Fruit fly (Drosophila melanogaster): ENCODE measurements around the gene CG2926.

The CG2926 gene

DNA sequence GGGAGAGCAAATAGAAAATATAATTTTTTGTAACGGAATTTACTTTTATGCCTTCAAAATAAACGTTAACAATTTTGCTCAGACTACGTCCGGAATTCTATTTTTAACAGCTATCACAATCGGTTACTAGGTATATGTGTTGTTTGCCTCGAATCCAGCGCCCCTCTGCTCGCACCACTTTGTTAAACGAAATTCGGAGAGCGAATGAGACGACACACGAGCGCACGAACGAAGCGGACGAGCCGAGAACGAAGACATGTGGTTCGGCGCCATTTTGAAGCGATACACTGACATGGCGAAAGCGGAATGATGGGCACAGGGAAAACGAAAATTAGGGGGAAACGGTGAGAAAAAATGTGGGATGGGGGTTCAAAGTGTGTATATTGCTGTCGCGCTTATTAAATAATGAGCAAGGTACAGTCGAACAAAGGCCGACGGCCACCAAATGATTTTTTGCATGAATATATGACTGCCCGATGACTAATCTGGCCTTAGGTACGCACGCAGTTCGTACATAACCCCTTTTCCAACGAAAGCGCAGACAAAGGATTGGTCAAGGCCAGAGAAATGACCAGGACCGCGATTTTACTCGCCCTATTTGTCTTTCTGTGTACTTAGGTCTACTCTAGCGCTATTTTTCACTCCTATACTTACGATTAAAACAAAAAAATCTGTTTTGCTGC lies 12.3 kb upstream of the CG2926 start (continued):
- TF ChIP-seq Doc2 (GFP tag; IDR thresholded peaks at IDR 0.05), result no peak
- no peak for TF ChIP-seq Atf-2 (GFP tag; optimal IDR thresholded peaks at IDR 0.05)
- TF ChIP-seq Med (GFP tag), result peak; percentile 84
- no peak for TF ChIP-seq Dll (GFP tag; IDR thresholded peaks at IDR 0.05; ENCODE audit: partially characterized antibody)
- peak; percentile 77 for TF ChIP-seq CG13894 (tag; optimal IDR thresholded peaks at IDR 0.05)
- TF ChIP-seq H2.0 (GFP tag; IDR thresholded peaks at IDR 0.05), result no peak
- no peak for TF ChIP-seq hth (optimal IDR thresholded peaks at IDR 0.05)
- peak; percentile 11 to 23 for TF ChIP-seq bsh (GFP tag; optimal IDR thresholded peaks at IDR 0.05)
- TF ChIP-seq CG14965 (GFP tag; optimal IDR thresholded peaks at IDR 0.05; ENCODE audit: borderline replicate concordance), result no peak
- TF ChIP-seq CG1792 (GFP tag; optimal IDR thresholded peaks at IDR 0.05), result no peak
- TF ChIP-seq CG3995 (GFP tag; optimal IDR thresholded peaks at IDR 0.05), result no peak
- TF ChIP-seq Opbp (GFP tag; IDR thresholded peaks at IDR 0.05; ENCODE audit: partially characterized antibody), result no peak
- no peak for TF ChIP-seq CG12104 (GFP tag; optimal IDR thresholded peaks at IDR 0.05)
- TF ChIP-seq sens (GFP tag), result peak; percentile 71
- no peak for TF ChIP-seq CG1024 (GFP tag; IDR thresholded peaks at IDR 0.05)
- TF ChIP-seq HmgZ (tag; optimal IDR thresholded peaks at IDR 0.05), result peak; percentile 32
- TF ChIP-seq CG14667 (GFP tag; IDR thresholded peaks at IDR 0.05), result no peak
- TF ChIP-seq salm (tag; optimal IDR thresholded peaks at IDR 0.05), result no peak
- no peak for TF ChIP-seq NC2α (GFP tag; optimal IDR thresholded peaks at IDR 0.05)
- no peak for TF ChIP-seq ara (GFP tag; IDR thresholded peaks at IDR 0.05)
- TF ChIP-seq Hmx (GFP tag; optimal IDR thresholded peaks at IDR 0.05), result no peak
- TF ChIP-seq Hr78 (GFP tag; optimal IDR thresholded peaks at IDR 0.05), result peak in 1 of 2 experiments; percentile 52
- no peak for TF ChIP-seq dmrt11E (tag; optimal IDR thresholded peaks at IDR 0.05)
- no peak for TF ChIP-seq chm (GFP tag; IDR thresholded peaks at IDR 0.05)
- TF ChIP-seq Xbp1 (GFP tag; optimal IDR thresholded peaks at IDR 0.05), result peak; percentile 1
- TF ChIP-seq crp (GFP tag; optimal IDR thresholded peaks at IDR 0.05), result no peak
- no peak for TF ChIP-seq CG17328 (GFP tag; IDR thresholded peaks at IDR 0.05)
- peak; percentile 13 for TF ChIP-seq NfI (GFP tag; optimal IDR thresholded peaks at IDR 0.05)
- TF ChIP-seq trem (tag; optimal IDR thresholded peaks at IDR 0.05), result no peak
- TF ChIP-seq Nf-YA (GFP tag; IDR thresholded peaks at IDR 0.05), result no peak
- TF ChIP-seq az2 (GFP tag; optimal IDR thresholded peaks at IDR 0.05), result no peak
- TF ChIP-seq psq (GFP tag; optimal IDR thresholded peaks at IDR 0.05), result peak; percentile 95
- TF ChIP-seq CG4328 (GFP tag; optimal IDR thresholded peaks at IDR 0.05), result peak; percentile 2
- no peak for TF ChIP-seq CG30431 (GFP tag; optimal IDR thresholded peaks at IDR 0.05)
- no peak for TF ChIP-seq CG14050 (GFP tag; IDR thresholded peaks at IDR 0.05)
- TF ChIP-seq Atf3 (GFP tag; optimal IDR thresholded peaks at IDR 0.05), result no peak
- TF ChIP-seq CG12769 (tag; optimal IDR thresholded peaks at IDR 0.05), result peak; percentile 97
- peak; percentile 96 for TF ChIP-seq CG10543 (GFP tag; optimal IDR thresholded peaks at IDR 0.05)
- TF ChIP-seq CG18599 (GFP tag; optimal IDR thresholded peaks at IDR 0.05), result peak; percentile 39
- TF ChIP-seq Hr39 (optimal IDR thresholded peaks at IDR 0.05), result no peak
- TF ChIP-seq CG12391 (tag; optimal IDR thresholded peaks at IDR 0.05), result peak; percentile 22
- TF ChIP-seq CG12155 (GFP tag; optimal IDR thresholded peaks at IDR 0.05), result no peak
- TF ChIP-seq cwo (GFP tag; optimal IDR thresholded peaks at IDR 0.05), result peak; percentile 48
- no peak for TF ChIP-seq ase (GFP tag; IDR thresholded peaks at IDR 0.05)
- TF ChIP-seq D (optimal IDR thresholded peaks at IDR 0.05), result peak; percentile 65
- TF ChIP-seq D (GFP tag; optimal IDR thresholded peaks at IDR 0.05), result no peak
- no peak for TF ChIP-seq nmo (GFP tag; optimal IDR thresholded peaks at IDR 0.05)
- TF ChIP-seq vnd (GFP tag; IDR thresholded peaks at IDR 0.05; ENCODE audit: partially characterized antibody), result no peak
- peak; percentile 39 for TF ChIP-seq caup (GFP tag; optimal IDR thresholded peaks at IDR 0.05; ENCODE audit: severe bottlenecking)
- no peak for TF ChIP-seq pan (optimal IDR thresholded peaks at IDR 0.05)
- no peak for TF ChIP-seq pan (GFP tag; optimal IDR thresholded peaks at IDR 0.05 in 1 of 2, IDR thresholded peaks at IDR 0.05 in 1 of 2)
